Fruit fly (Drosophila melanogaster): ENCODE measurements around the gene CG17404.

dm6 chr3R:12253887-12254286 lies 29.1 kb upstream of the CG17404 start, which contains the start of gene CG3942:
- TF ChIP-seq repo (GFP tag; optimal IDR thresholded peaks at IDR 0.05) (no peak), Ptx1 (GFP tag; IDR thresholded peaks at IDR 0.05) (no peak), dm (GFP tag; optimal IDR thresholded peaks at IDR 0.05) (no peak), hb (GFP tag; IDR thresholded peaks at IDR 0.05; ENCODE audit: partially characterized antibody) (no peak), ase (GFP tag; IDR thresholded peaks at IDR 0.05) (no peak), org-1 (GFP tag; optimal IDR thresholded peaks at IDR 0.05) (no peak)
